4 worm cellular contexts compared by ENCODE assay signal in genomic region chrX:4102075-4102598, ce11.
TF ChIP-seq lines count a peak whose summit lies in the region.

TSS of gene R02E4.3 (minus strand) at chrX:4102125.

TF ChIP-seq in whole organism, L1 larva, 84 proteins besides CTCF, POLR2A, EP300 and RAD21:
- TF ChIP-seq blmp-1 (tag; optimal IDR thresholded peaks at IDR 0.05; lab: Kevin White, UChicago): peak; percentile 25
- TF ChIP-seq aly-2 (tag; optimal IDR thresholded peaks at IDR 0.05; lab: Kevin White, UChicago): no peak
- peak; percentile 3 for TF ChIP-seq ztf-4 (tag; optimal IDR thresholded peaks at IDR 0.05; lab: Kevin White, UChicago)
- peak; percentile 21 for TF ChIP-seq jun-1 (tag; optimal IDR thresholded peaks at IDR 0.05; lab: Kevin White, UChicago)
- TF ChIP-seq tlp-1 (tag; optimal IDR thresholded peaks at IDR 0.05; lab: Kevin White, UChicago): no peak

TF ChIP-seq in whole organism, L2 larva, 48 proteins besides CTCF, POLR2A, EP300 and RAD21:
- TF ChIP-seq snpc-4 (tag; optimal IDR thresholded peaks at IDR 0.05; lab: Kevin White, UChicago): no peak
- no peak for TF ChIP-seq nhr-12 (tag; optimal IDR thresholded peaks at IDR 0.05; lab: Kevin White, UChicago)
- TF ChIP-seq sma-9 (GFP tag; optimal IDR thresholded peaks at IDR 0.05; lab: Kevin White, UChicago): no peak
- no peak for TF ChIP-seq sma-9 (tag; optimal IDR thresholded peaks at IDR 0.05; lab: Kevin White, UChicago)
- peak; percentile 81 for TF ChIP-seq nhr-25 (tag; optimal IDR thresholded peaks at IDR 0.05; lab: Kevin White, UChicago)
- peak; percentile 5 for TF ChIP-seq blmp-1 (tag; optimal IDR thresholded peaks at IDR 0.05; lab: Kevin White, UChicago; ENCODE audit: insufficient read depth)
- TF ChIP-seq ztf-4 (tag; optimal IDR thresholded peaks at IDR 0.05; lab: Kevin White, UChicago): no peak
- TF ChIP-seq ama-1 (optimal IDR thresholded peaks at IDR 0.05; lab: Kevin White, UChicago): no peak
- TF ChIP-seq sem-4 (tag; optimal IDR thresholded peaks at IDR 0.05; lab: Kevin White, UChicago): no peak
- no peak for TF ChIP-seq elt-3 (tag; optimal IDR thresholded peaks at IDR 0.05; lab: Kevin White, UChicago)
- TF ChIP-seq nhr-21 (tag; optimal IDR thresholded peaks at IDR 0.05; lab: Kevin White, UChicago): peak; percentile 82
- peak; percentile 45 for TF ChIP-seq F13H6.1 (tag; optimal IDR thresholded peaks at IDR 0.05; lab: Kevin White, UChicago)
- TF ChIP-seq crh-2 (tag; optimal IDR thresholded peaks at IDR 0.05; lab: Kevin White, UChicago): no peak
- TF ChIP-seq ztf-1 (GFP tag; conservative IDR thresholded peaks at IDR 0.05; lab: Robert Waterston, UW): no peak
- no peak for TF ChIP-seq zag-1 (tag; optimal IDR thresholded peaks at IDR 0.05; lab: Kevin White, UChicago)
- TF ChIP-seq elt-1 (tag; optimal IDR thresholded peaks at IDR 0.05; lab: Kevin White, UChicago): no peak
- TF ChIP-seq peb-1 (tag; optimal IDR thresholded peaks at IDR 0.05; lab: Kevin White, UChicago): no peak
- TF ChIP-seq R02D3.7 (tag; optimal IDR thresholded peaks at IDR 0.05; lab: Kevin White, UChicago): no peak
- no peak for TF ChIP-seq egl-27 (tag; optimal IDR thresholded peaks at IDR 0.05; lab: Kevin White, UChicago)
- TF ChIP-seq mbf-1 (tag; optimal IDR thresholded peaks at IDR 0.05; lab: Kevin White, UChicago): no peak
- no peak for TF ChIP-seq skn-1 (tag; optimal IDR thresholded peaks at IDR 0.05; lab: Kevin White, UChicago)

TF ChIP-seq in whole organism, L3 larva, 47 proteins besides CTCF, POLR2A, EP300 and RAD21:
- no peak for TF ChIP-seq aly-2 (tag; optimal IDR thresholded peaks at IDR 0.05; lab: Kevin White, UChicago)
- no peak for TF ChIP-seq nhr-237 (tag; optimal IDR thresholded peaks at IDR 0.05; lab: Kevin White, UChicago)
- peak; percentile 50 for TF ChIP-seq nhr-23 (tag; optimal IDR thresholded peaks at IDR 0.05; lab: Kevin White, UChicago)
- TF ChIP-seq tbx-2 (tag; optimal IDR thresholded peaks at IDR 0.05; lab: Kevin White, UChicago): peak; percentile 34
- TF ChIP-seq nhr-25 (tag; optimal IDR thresholded peaks at IDR 0.05; lab: Kevin White, UChicago): peak; percentile 91
- no peak for TF ChIP-seq nhr-11 (tag; optimal IDR thresholded peaks at IDR 0.05; lab: Kevin White, UChicago)
- TF ChIP-seq nfya-1 (tag; optimal IDR thresholded peaks at IDR 0.05; lab: Kevin White, UChicago; ENCODE audit: insufficient read depth): no peak
- TF ChIP-seq fkh-10 (GFP tag; optimal IDR thresholded peaks at IDR 0.05; lab: Kevin White, UChicago): no peak
- TF ChIP-seq unc-39 (tag; optimal IDR thresholded peaks at IDR 0.05; lab: Kevin White, UChicago): no peak
- peak; percentile 98 for TF ChIP-seq nhr-43 (tag; optimal IDR thresholded peaks at IDR 0.05; lab: Kevin White, UChicago; ENCODE audit: poor library complexity, severe bottlenecking)
- no peak for TF ChIP-seq ama-1 (optimal IDR thresholded peaks at IDR 0.05; lab: Kevin White, UChicago)
- TF ChIP-seq R02D3.7 (tag; optimal IDR thresholded peaks at IDR 0.05; lab: Kevin White, UChicago): no peak
- TF ChIP-seq fkh-2 (tag; optimal IDR thresholded peaks at IDR 0.05; lab: Kevin White, UChicago): no peak
- no peak for TF ChIP-seq mdl-1 (tag; optimal IDR thresholded peaks at IDR 0.05; lab: Kevin White, UChicago)
- no peak for TF ChIP-seq ceh-9 (tag; optimal IDR thresholded peaks at IDR 0.05; lab: Kevin White, UChicago)
- no peak for TF ChIP-seq skn-1 (tag; optimal IDR thresholded peaks at IDR 0.05; lab: Kevin White, UChicago)
- TF ChIP-seq egl-5 (tag; optimal IDR thresholded peaks at IDR 0.05; lab: Kevin White, UChicago): no peak

TF ChIP-seq in whole organism, L4 larva, 104 proteins besides CTCF, POLR2A, EP300 and RAD21:
- TF ChIP-seq hlh-30 (tag; optimal IDR thresholded peaks at IDR 0.05; lab: Kevin White, UChicago; ENCODE audit: insufficient read depth) (peak; percentile 90), dpl-1 (GFP tag; optimal IDR thresholded peaks at IDR 0.05; lab: Kevin White, UChicago) (peak; percentile 2), aha-1 (tag; lab: Kevin White, UChicago) (peak; percentile 70), spr-3 (GFP tag; optimal IDR thresholded peaks at IDR 0.05; lab: Kevin White, UChicago) (no peak), dmd-8 (GFP tag; IDR thresholded peaks at IDR 0.05; lab: Robert Waterston, UW) (no peak), hlh-11 (tag; optimal IDR thresholded peaks at IDR 0.05; lab: Kevin White, UChicago) (peak; percentile 81), madf-5 (GFP tag; IDR thresholded peaks at IDR 0.05; lab: Robert Waterston, UW) (no peak), hmg-1.1 (GFP tag; IDR thresholded peaks at IDR 0.05; lab: Robert Waterston, UW) (no peak), pha-4 (GFP tag; IDR thresholded peaks at IDR 0.05; lab: Robert Waterston, UW) (no peak), pha-4 (tag; optimal IDR thresholded peaks at IDR 0.05; lab: Kevin White, UChicago) (no peak), Y5F2A.4 (GFP tag; optimal IDR thresholded peaks at IDR 0.05; lab: Kevin White, UChicago) (no peak), mdl-1 (tag; optimal IDR thresholded peaks at IDR 0.05; lab: Kevin White, UChicago) (peak; percentile 29 to 45), ceh-20 (GFP tag; IDR thresholded peaks at IDR 0.05; lab: Robert Waterston, UW) (no peak), F26F4.8 (GFP tag; conservative IDR thresholded peaks at IDR 0.05; lab: Robert Waterston, UW) (no peak), mxl-3 (GFP tag; optimal IDR thresholded peaks at IDR 0.05; lab: Kevin White, UChicago) (peak; percentile 21), nhr-48 (tag; optimal IDR thresholded peaks at IDR 0.05; lab: Kevin White, UChicago) (peak; percentile 98)
TF ChIP-seq in whole organism, L4 larva: peak in this region for 7.

Comparison
In these comparisons a context has a peak if more than half of its experiments do, and no peak if none do; other contexts are left out.
1. Of the 29 proteins assayed by ChIP-seq in both whole organism, L4 larva and whole organism, L1 larva: peak only in whole organism, L4 larva: aha-1, dpl-1 and mdl-1; only in whole organism, L1 larva: jun-1; in both: none; in neither: 25.